Worm (Caenorhabditis elegans): ENCODE measurements around the gene Y116A8C.10.
"Not testable (repeated sequence)": the region's sequence is repeated elsewhere in the genome, so short reads cannot be mapped to it uniquely, and the experiment has no call there.

DNA sequence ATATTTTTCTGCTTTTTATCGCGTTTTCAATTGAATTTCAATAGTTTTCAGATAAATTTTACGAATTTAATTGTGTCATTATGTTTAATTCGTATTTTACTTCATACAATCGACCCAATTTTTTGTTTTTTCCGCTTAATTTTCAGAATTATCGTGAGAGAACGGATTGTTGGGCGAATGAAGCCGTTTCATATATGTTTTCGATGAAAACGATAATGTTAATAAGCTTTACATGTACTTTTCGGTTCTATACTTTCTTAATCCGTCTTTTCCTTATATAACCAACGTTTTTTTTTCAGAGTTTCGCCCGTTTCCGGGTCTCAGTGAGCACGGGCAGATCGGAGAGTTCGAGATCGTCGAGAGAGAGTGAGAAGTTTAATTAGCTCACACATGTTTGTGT, 43.6 kb downstream of the Y116A8C.10 start, which contains the start of gene T06A10.2:
- TF ChIP-seq F13C5.2 (tag; optimal IDR thresholded peaks at IDR 0.05); aly-1 (tag; optimal IDR thresholded peaks at IDR 0.05); ets-7 (tag; optimal IDR thresholded peaks at IDR 0.05); tbx-37 (GFP tag; conservative IDR thresholded peaks at IDR 0.05); ama-1 (optimal IDR thresholded peaks at IDR 0.05); ceh-36 (tag; optimal IDR thresholded peaks at IDR 0.05): not testable (repeated sequence)

Data from whole organism, early embryonic.